Fruit fly (Drosophila melanogaster): Measurements from ENCODE around the gene barr.

Gene barr

dm6 chr2L:20093794-20094193 lies 32.6 kb upstream of the barr start, which contains the start of the genes Taf13 and nesd (continued):
- no peak for TF ChIP-seq CG1621 (tag; optimal IDR thresholded peaks at IDR 0.05)
- no peak for TF ChIP-seq CG8632 (GFP tag; optimal IDR thresholded peaks at IDR 0.05)
- TF ChIP-seq fd59A (GFP tag; optimal IDR thresholded peaks at IDR 0.05): no peak
- TF ChIP-seq OdsH (GFP tag; optimal IDR thresholded peaks at IDR 0.05): peak; percentile 45
- peak; percentile 39 for TF ChIP-seq CG31627 (GFP tag; optimal IDR thresholded peaks at IDR 0.05)
- no peak for TF ChIP-seq CG34406 (GFP tag; optimal IDR thresholded peaks at IDR 0.05)
- no peak for TF ChIP-seq CG7368 (GFP tag; optimal IDR thresholded peaks at IDR 0.05)
- TF ChIP-seq CG10669 (GFP tag; optimal IDR thresholded peaks at IDR 0.05): no peak
- no peak for TF ChIP-seq CG6163 (GFP tag; IDR thresholded peaks at IDR 0.05)
- TF ChIP-seq CG6792 (GFP tag; optimal IDR thresholded peaks at IDR 0.05): peak; percentile 19
- no peak for TF ChIP-seq CG6276 (GFP tag; optimal IDR thresholded peaks at IDR 0.05)
- peak; percentile 36 for TF ChIP-seq Hr4 (GFP tag; optimal IDR thresholded peaks at IDR 0.05)
- TF ChIP-seq Ets21C (GFP tag; optimal IDR thresholded peaks at IDR 0.05): peak; percentile 24
- TF ChIP-seq eg (GFP tag; IDR thresholded peaks at IDR 0.05): no peak
- TF ChIP-seq Eip78C (GFP tag): peak; percentile 84
- TF ChIP-seq CG6808 (GFP tag; optimal IDR thresholded peaks at IDR 0.05): no peak
- no peak for TF ChIP-seq Sox15 (GFP tag; optimal IDR thresholded peaks at IDR 0.05)
- TF ChIP-seq CG8119 (GFP tag; IDR thresholded peaks at IDR 0.05): no peak
- TF ChIP-seq dac (GFP tag; optimal IDR thresholded peaks at IDR 0.05): no peak
- peak; percentile 18 for TF ChIP-seq CG10631 (GFP tag; optimal IDR thresholded peaks at IDR 0.05)

- TF ChIP-seq ss (GFP tag; optimal IDR thresholded peaks at IDR 0.05) (peak; percentile 96 to 98), net (GFP tag; optimal IDR thresholded peaks at IDR 0.05) (peak; percentile 99), Gug (GFP tag; IDR thresholded peaks at IDR 0.05) (peak; percentile 98), CG8319 (GFP tag; optimal IDR thresholded peaks at IDR 0.05) (peak; percentile 98), CG6163 (GFP tag; IDR thresholded peaks at IDR 0.05) (peak; percentile 97), CG32006 (GFP tag; optimal IDR thresholded peaks at IDR 0.05) (peak; percentile 100), CG3919 (GFP tag; optimal IDR thresholded peaks at IDR 0.05) (peak; percentile 99), Ets96B (tag; optimal IDR thresholded peaks at IDR 0.05) (peak; percentile 98), acj6 (GFP tag; optimal IDR thresholded peaks at IDR 0.05) (peak; percentile 99), spab (GFP tag; optimal IDR thresholded peaks at IDR 0.05) (peak; percentile 97), cyc (GFP tag; optimal IDR thresholded peaks at IDR 0.05) (peak; percentile 99), Sox102F (GFP tag; optimal IDR thresholded peaks at IDR 0.05) (peak; percentile 99), Met (GFP tag; optimal IDR thresholded peaks at IDR 0.05) (peak; percentile 99), salr (GFP tag; optimal IDR thresholded peaks at IDR 0.05) (peak; percentile 95 to 99), CG8119 (GFP tag; IDR thresholded peaks at IDR 0.05) (peak; percentile 100), esn (GFP tag; optimal IDR thresholded peaks at IDR 0.05) (peak; percentile 99), Smox (GFP tag; optimal IDR thresholded peaks at IDR 0.05) (peak; percentile 99), fd59A (GFP tag; optimal IDR thresholded peaks at IDR 0.05) (peak; percentile 98), CG31627 (GFP tag; optimal IDR thresholded peaks at IDR 0.05) (peak; percentile 99), Eip78C (GFP tag) (peak; percentile 100), CG6792 (GFP tag; optimal IDR thresholded peaks at IDR 0.05) (peak; percentile 98), pdm3 (GFP tag; optimal IDR thresholded peaks at IDR 0.05) (peak; percentile 99), OdsH (GFP tag; optimal IDR thresholded peaks at IDR 0.05) (peak; percentile 99), vri (GFP tag; optimal IDR thresholded peaks at IDR 0.05) (peak; percentile 96), Eip93F (GFP tag; optimal IDR thresholded peaks at IDR 0.05) (peak; percentile 98), achi (GFP tag; optimal IDR thresholded peaks at IDR 0.05) (peak; percentile 98), svp (GFP tag) (peak; percentile 99), CG10631 (GFP tag; optimal IDR thresholded peaks at IDR 0.05) (peak; percentile 99), CG6276 (GFP tag; optimal IDR thresholded peaks at IDR 0.05) (peak; percentile 99), CG11902 (GFP tag; optimal IDR thresholded peaks at IDR 0.05) (peak; percentile 98), eg (GFP tag; IDR thresholded peaks at IDR 0.05) (peak; percentile 99), CG15336 (GFP tag; IDR thresholded peaks at IDR 0.05) (peak; percentile 99), Lpt (GFP tag; optimal IDR thresholded peaks at IDR 0.05) (peak; percentile 99), lz (GFP tag; optimal IDR thresholded peaks at IDR 0.05) (peak; percentile 99), CG16779 (tag; optimal IDR thresholded peaks at IDR 0.05) (peak; percentile 98), fkh (GFP tag; optimal IDR thresholded peaks at IDR 0.05) (peak; percentile 87), CG6808 (GFP tag; optimal IDR thresholded peaks at IDR 0.05) (peak; percentile 97), dsx (GFP tag; optimal IDR thresholded peaks at IDR 0.05; ENCODE audit: poor library complexity, severe bottlenecking) (peak; percentile 97), CG6854 (GFP tag; optimal IDR thresholded peaks at IDR 0.05) (peak; percentile 97)
Observed at dm6 chr2L:20091094-20091679, 30.0 kb upstream of the barr start, which contains the start of the genes CG10747 and Pyroxd1. TSS of gene CG10747 (minus strand) at chr2L:20091348. TSS of gene Pyroxd1 (plus strand) at chr2L:20091435.
